Worm (Caenorhabditis elegans): ENCODE measurements around the gene nhr-257.

ce11 chrII:3901108-3901507, 48.4 kb downstream of the nhr-257 start, which contains the start of gene F53C3.4:
- TF ChIP-seq fkh-10 (GFP tag; optimal IDR thresholded peaks at IDR 0.05): no peak
- TF ChIP-seq ceh-82 (tag; optimal IDR thresholded peaks at IDR 0.05): no peak

Data from whole organism, L1 larva.